Fruit fly (Drosophila melanogaster) whole organism, embryonic: Measurements from ENCODE around the gene CG32483.
A peak's percentile ranks its signal among the peaks of the same experiment; 100 is the strongest.

Experiments used
- Atf6 ChIP-seq: fragments of 200-800 bp; sonication (Bioruptor generic); IDR thresholded peaks from 2 replicates; pipeline ENCODE4 v1.3.6; 2022; ENCODE audit warnings: missing biosample characterization, missing genetic modification characterization
- Blimp-1 ChIP-seq: fragments of 200-800 bp; sonication (Bioruptor generic); optimal IDR thresholded peaks from 3 replicates; lab custom pipeline; 2018; ENCODE audit warnings: missing biosample characterization, missing genetic modification characterization, mild to moderate bottlenecking, moderate library complexity, missing genetic modification reagents
- CG11504 ChIP-seq: fragments of 200-800 bp; sonication (Bioruptor generic); optimal IDR thresholded peaks from 3 replicates; lab custom pipeline; 2019; ENCODE audit warnings: missing biosample characterization, mild to moderate bottlenecking, missing genetic modification characterization, moderate library complexity
- CG12391 ChIP-seq: fragments of 200-800 bp; sonication (Bioruptor generic); optimal IDR thresholded peaks from 3 replicates; lab custom pipeline; 2018; ENCODE audit warnings: missing biosample characterization, mild to moderate bottlenecking, missing genetic modification characterization, moderate library complexity
- CG13775 ChIP-seq: fragments of 200-800 bp; sonication (Bioruptor generic); optimal IDR thresholded peaks from 3 replicates; lab custom pipeline; 2017; ENCODE audit warnings: missing biosample characterization, mild to moderate bottlenecking, missing genetic modification characterization
- CG14860 ChIP-seq: fragments of 200-800 bp; sonication (Bioruptor generic); IDR thresholded peaks from 3 replicates; pipeline ENCODE4 v1.3.6; 2022; ENCODE audit warnings: missing biosample characterization, missing genetic modification characterization; ENCODE audit not compliant: partially characterized antibody
- CG15011 ChIP-seq: fragments of 200-800 bp; sonication (Bioruptor generic); optimal IDR thresholded peaks from 3 replicates; lab custom pipeline; 2018; ENCODE audit warnings: missing biosample characterization, mild to moderate bottlenecking, missing genetic modification characterization
- CG1529 ChIP-seq: fragments of 200-800 bp; sonication (Bioruptor generic); optimal IDR thresholded peaks from 3 replicates; lab custom pipeline; 2018; ENCODE audit warnings: missing biosample characterization, missing genetic modification characterization
- CG17568 ChIP-seq: fragments of 200-800 bp; sonication (Bioruptor generic); optimal IDR thresholded peaks from 2 replicates; lab custom pipeline; 2018; ENCODE audit warnings: missing biosample characterization, mild to moderate bottlenecking, missing genetic modification characterization, moderate library complexity
- CG18599 ChIP-seq: fragments of 200-800 bp; sonication (Bioruptor generic); optimal IDR thresholded peaks from 3 replicates; lab custom pipeline; 2017; ENCODE audit warnings: missing biosample characterization, missing genetic modification characterization, mild to moderate bottlenecking, moderate library complexity, missing genetic modification reagents
- CG18619 ChIP-seq: fragments of 200-800 bp; sonication (Bioruptor generic); optimal IDR thresholded peaks from 3 replicates; lab custom pipeline; 2017; ENCODE audit warnings: missing biosample characterization, mild to moderate bottlenecking, missing genetic modification characterization
- CG3281 ChIP-seq: fragments of 200-800 bp; sonication (Bioruptor generic); optimal IDR thresholded peaks from 3 replicates; lab custom pipeline; 2017; ENCODE audit warnings: missing biosample characterization, mild to moderate bottlenecking, missing genetic modification characterization
- CG5245 ChIP-seq: fragments of 200-800 bp; sonication (Bioruptor generic); optimal IDR thresholded peaks from 3 replicates; lab custom pipeline; 2016; ENCODE audit warnings: missing biosample characterization, missing genetic modification characterization
- CG6654 ChIP-seq: fragments of 200-800 bp; sonication (Bioruptor generic); optimal IDR thresholded peaks from 2 replicates; lab custom pipeline; 2017; ENCODE audit warnings: missing biosample characterization, mild to moderate bottlenecking, missing genetic modification characterization
- CG7839 ChIP-seq: fragments of 200-800 bp; sonication (Bioruptor generic); optimal IDR thresholded peaks from 3 replicates; lab custom pipeline; 2018; ENCODE audit warnings: missing biosample characterization, mild to moderate bottlenecking, missing genetic modification characterization, moderate library complexity
- CG7928 ChIP-seq: fragments of 200-800 bp; sonication (Bioruptor generic); optimal IDR thresholded peaks from 2 replicates; lab custom pipeline; 2017; ENCODE audit warnings: missing biosample characterization, mild to moderate bottlenecking, missing genetic modification characterization
- CG8359 ChIP-seq: fragments of 200-800 bp; sonication (Bioruptor generic); optimal IDR thresholded peaks from 2 replicates; lab custom pipeline; 2017; ENCODE audit warnings: missing biosample characterization, mild to moderate bottlenecking, missing genetic modification characterization, borderline replicate concordance
- CG8478 ChIP-seq: fragments of >200 bp; optimal IDR thresholded peaks from 2 replicates; lab custom pipeline; 2018
- CG9215 ChIP-seq: fragments of 200-800 bp; sonication (Bioruptor generic); IDR thresholded peaks from 2 replicates; pipeline ENCODE4 v1.3.6; 2022; ENCODE audit warnings: missing biosample characterization, missing genetic modification characterization
- CG9437 ChIP-seq: fragments of 200-800 bp; sonication (Bioruptor generic); optimal IDR thresholded peaks from 2 replicates; lab custom pipeline; 2018; ENCODE audit warnings: missing biosample characterization, mild to moderate bottlenecking, missing genetic modification characterization
- CG9609 ChIP-seq: fragments of 200-800 bp; sonication (Bioruptor generic); optimal IDR thresholded peaks from 3 replicates; lab custom pipeline; 2016; ENCODE audit warnings: missing biosample characterization, missing genetic modification characterization
- CTCF ChIP-seq: fragments of 200-800 bp; sonication (Bioruptor generic); optimal IDR thresholded peaks from 2 replicates; lab custom pipeline; 2017; ENCODE audit warnings: missing biosample characterization, mild to moderate bottlenecking, missing genetic modification characterization, moderate library complexity
- D19B ChIP-seq: fragments of 200-800 bp; sonication (Bioruptor generic); optimal IDR thresholded peaks from 2 replicates; lab custom pipeline; 2017; ENCODE audit warnings: missing biosample characterization, mild to moderate bottlenecking, missing genetic modification characterization
- HLH3B ChIP-seq: fragments of 200-800 bp; sonication (Bioruptor generic); IDR thresholded peaks from 2 replicates; pipeline ENCODE4 v1.3.6; 2022; ENCODE audit warnings: missing biosample characterization, missing genetic modification characterization
- HmgZ ChIP-seq: fragments of 200-800 bp; sonication (Bioruptor generic); optimal IDR thresholded peaks from 2 replicates; lab custom pipeline; 2018; ENCODE audit warnings: missing biosample characterization, mild to moderate bottlenecking, missing genetic modification characterization
- Hr39 ChIP-seq: fragments of >200 bp; optimal IDR thresholded peaks from 2 replicates; lab custom pipeline; 2017
- MBD-R2 ChIP-seq: fragments of 200-800 bp; sonication (Bioruptor generic); IDR thresholded peaks from 2 replicates; pipeline ENCODE4 v1.3.6; 2022; ENCODE audit warnings: missing biosample characterization, missing genetic modification characterization
- Mad ChIP-seq: fragments of 200-800 bp; sonication (Bioruptor generic); optimal IDR thresholded peaks from 2 replicates; lab custom pipeline; 2016; ENCODE audit warnings: missing biosample characterization, missing genetic modification characterization
- Max ChIP-seq: fragments of 200-800 bp; sonication (Bioruptor generic); optimal IDR thresholded peaks from 2 replicates; lab custom pipeline; 2016; ENCODE audit warnings: missing biosample characterization, mild to moderate bottlenecking, missing genetic modification characterization
- Nf-YB ChIP-seq: fragments of 200-800 bp; sonication (Bioruptor generic); optimal IDR thresholded peaks from 3 replicates; lab custom pipeline; 2019; ENCODE audit warnings: missing biosample characterization, mild to moderate bottlenecking, missing genetic modification characterization, moderate library complexity
- Nf-YC ChIP-seq: fragments of 200-800 bp; optimal IDR thresholded peaks from 3 replicates; lab custom pipeline; 2019; ENCODE audit warnings: missing biosample characterization, mild to moderate bottlenecking, missing genetic modification characterization, moderate library complexity
- Sry-β ChIP-seq: fragments of 200-800 bp; sonication (Bioruptor generic); optimal IDR thresholded peaks from 2 replicates; lab custom pipeline; 2018; ENCODE audit warnings: missing biosample characterization, mild to moderate bottlenecking, missing genetic modification characterization, moderate library complexity
- Tbp ChIP-seq: fragments of >200 bp; optimal IDR thresholded peaks from 2 replicates; lab custom pipeline; 2018; ENCODE audit warnings: missing biosample characterization, missing genetic modification characterization
- ewg ChIP-seq: fragments of 200-800 bp; sonication (Bioruptor generic); optimal IDR thresholded peaks from 3 replicates; lab custom pipeline; 2017; ENCODE audit warnings: mild to moderate bottlenecking, missing biosample characterization, missing genetic modification reagents, missing genetic modification characterization
- gcm2 ChIP-seq: fragments of 200-800 bp; sonication (Bioruptor generic); optimal IDR thresholded peaks from 2 replicates; lab custom pipeline; 2016; ENCODE audit warnings: missing biosample characterization, missing genetic modification characterization
- gem ChIP-seq: fragments of 200-800 bp; sonication (Bioruptor generic); optimal IDR thresholded peaks from 2 replicates; lab custom pipeline; 2019; ENCODE audit warnings: missing biosample characterization, mild to moderate bottlenecking, missing genetic modification characterization, moderate library complexity
- gro ChIP-seq: fragments of 200-800 bp; sonication (Bioruptor generic); optimal IDR thresholded peaks from 2 replicates; lab custom pipeline; 2016; ENCODE audit warnings: missing biosample characterization, missing genetic modification characterization
- hth ChIP-seq: fragments of >200 bp; optimal IDR thresholded peaks from 2 replicates; lab custom pipeline; 2017; ENCODE audit warnings: inconsistent platforms
- knrl ChIP-seq: fragments of 200-800 bp; sonication (Bioruptor generic); IDR thresholded peaks from 3 replicates; pipeline ENCODE4 v1.3.6; 2022; ENCODE audit warnings: missing biosample characterization, missing genetic modification characterization; ENCODE audit not compliant: partially characterized antibody
- maf-S ChIP-seq: fragments of 200-800 bp; sonication (Bioruptor generic); optimal IDR thresholded peaks from 2 replicates; lab custom pipeline; 2016; ENCODE audit warnings: missing biosample characterization, missing genetic modification characterization
- nom ChIP-seq: fragments of 200-800 bp; sonication (Bioruptor generic); optimal IDR thresholded peaks from 2 replicates; lab custom pipeline; 2017; ENCODE audit warnings: missing biosample characterization, missing genetic modification characterization, mild to moderate bottlenecking, moderate library complexity, missing genetic modification reagents
- p53 ChIP-seq: fragments of 200-800 bp; sonication (Bioruptor generic); optimal IDR thresholded peaks from 2 replicates; lab custom pipeline; 2016; ENCODE audit warnings: missing biosample characterization, missing genetic modification characterization
- peb ChIP-seq: fragments of 200-800 bp; sonication (Bioruptor generic); IDR thresholded peaks from 2 replicates; pipeline ENCODE4 v1.3.6; 2022; ENCODE audit warnings: missing biosample characterization, missing genetic modification characterization
- scrt ChIP-seq: fragments of 200-800 bp; sonication (Bioruptor generic); optimal IDR thresholded peaks from 2 replicates; lab custom pipeline; 2018; ENCODE audit warnings: missing biosample characterization, mild to moderate bottlenecking, missing genetic modification characterization, moderate library complexity
- sens ChIP-seq: fragments of 200-800 bp; sonication (Bioruptor generic); peaks from one replicate; lab custom pipeline; 2016; ENCODE audit warnings: missing biosample characterization, missing genetic modification characterization
- slbo ChIP-seq: fragments of 200-800 bp; sonication (Bioruptor generic); IDR thresholded peaks from 2 replicates; pipeline ENCODE4 v1.3.6; 2022; ENCODE audit warnings: missing biosample characterization, missing genetic modification characterization
- tap ChIP-seq: fragments of 200-800 bp; optimal IDR thresholded peaks from 3 replicates; lab custom pipeline; 2019; ENCODE audit warnings: missing biosample characterization, mild to moderate bottlenecking, missing genetic modification characterization, moderate library complexity
- trh ChIP-seq: fragments of 200-800 bp; sonication (Bioruptor generic); optimal IDR thresholded peaks from 2 replicates; lab custom pipeline; 2016; ENCODE audit warnings: missing biosample characterization, missing genetic modification characterization
- unpg ChIP-seq: fragments of 200-800 bp; sonication (Bioruptor generic); optimal IDR thresholded peaks from 3 replicates; lab custom pipeline; 2018; ENCODE audit warnings: missing biosample characterization, mild to moderate bottlenecking, missing genetic modification characterization, moderate library complexity
- usp ChIP-seq: fragments of >200 bp; optimal IDR thresholded peaks from 2 replicates; lab custom pipeline; 2017; ENCODE audit warnings: missing biosample characterization, missing genetic modification characterization

Gene CG32483

dm6 chr3L:738523-739356 is 48.9 kb upstream of the CG32483 start (continued):
- peak; percentile 94 for TF ChIP-seq CG11504 (tag; lab: Kevin White, UChicago)
- TF ChIP-seq unpg: peak; percentile 94
- peak; percentile 60 for TF ChIP-seq CTCF
- peak; percentile 89 for TF ChIP-seq CG13775 (GFP tag; lab: Kevin White, UChicago)
- peak; percentile 84 for TF ChIP-seq ewg (GFP tag; lab: Kevin White, UChicago)
- TF ChIP-seq CG1529 (GFP tag; lab: Kevin White, UChicago): peak; percentile 88
- TF ChIP-seq CG5245 (GFP tag; lab: Kevin White, UChicago): peak; percentile 92
- peak; percentile 76 for TF ChIP-seq peb (GFP tag; lab: Robert Waterston, UW)
- peak; percentile 95 for TF ChIP-seq nom (GFP tag; lab: Kevin White, UChicago)
- TF ChIP-seq CG15011 (GFP tag; lab: Kevin White, UChicago): peak; percentile 79
- TF ChIP-seq knrl (GFP tag; lab: Robert Waterston, UW): no peak
- peak; percentile 91 for TF ChIP-seq Atf6 (GFP tag; lab: Robert Waterston, UW)
- peak; percentile 27 for TF ChIP-seq D19B (GFP tag; lab: Kevin White, UChicago)
- peak; percentile 31 for TF ChIP-seq maf-S (GFP tag; lab: Kevin White, UChicago)
- TF ChIP-seq Mad (GFP tag; lab: Kevin White, UChicago): peak; percentile 81
- peak; percentile 23 for TF ChIP-seq CG7928 (GFP tag; lab: Kevin White, UChicago)
- peak; percentile 94 for TF ChIP-seq Blimp-1 (GFP tag; lab: Kevin White, UChicago)
- TF ChIP-seq HmgZ: peak; percentile 83
- peak; percentile 81 for TF ChIP-seq scrt (GFP tag; lab: Kevin White, UChicago)
- TF ChIP-seq CG18599 (GFP tag; lab: Kevin White, UChicago): peak; percentile 92
- peak; percentile 96 for TF ChIP-seq sens (GFP tag; lab: Kevin White, UChicago)
- TF ChIP-seq gro (GFP tag; lab: Kevin White, UChicago): peak; percentile 29
- peak; percentile 64 for TF ChIP-seq gcm2 (GFP tag; lab: Kevin White, UChicago)
- TF ChIP-seq usp (GFP tag; lab: Kevin White, UChicago): no peak
- peak; percentile 90 for TF ChIP-seq CG8359 (GFP tag; lab: Kevin White, UChicago)
- TF ChIP-seq trh: peak; percentile 66
- TF ChIP-seq CG9215 (GFP tag; lab: Robert Waterston, UW): peak; percentile 73; the same call in 1 of the 2 replicates
- peak; percentile 73 for TF ChIP-seq MBD-R2 (GFP tag; lab: Robert Waterston, UW)
- TF ChIP-seq CG6654 (GFP tag; lab: Kevin White, UChicago): peak; percentile 61
- peak; percentile 92 for TF ChIP-seq slbo
- peak; percentile 72 for TF ChIP-seq Nf-YC
- TF ChIP-seq Hr39 (lab: Kevin White, UChicago): no peak
- peak; percentile 73 for TF ChIP-seq CG17568
- peak; percentile 96 for TF ChIP-seq gem (tag; lab: Kevin White, UChicago)
- peak; percentile 94 for TF ChIP-seq CG12391
- no peak for TF ChIP-seq CG14860 (GFP tag; lab: Robert Waterston, UW)
- peak; percentile 81 for TF ChIP-seq CG9437
- no peak for TF ChIP-seq p53
- peak; percentile 48 for TF ChIP-seq Sry-β (GFP tag; lab: Kevin White, UChicago)
- TF ChIP-seq Tbp (GFP tag; lab: Kevin White, UChicago): no peak
- peak; percentile 86 for TF ChIP-seq CG18619 (GFP tag; lab: Kevin White, UChicago)
- peak; percentile 92 for TF ChIP-seq tap (tag; lab: Kevin White, UChicago)
- peak; percentile 79 for TF ChIP-seq Nf-YB (GFP tag; lab: Kevin White, UChicago)
- TF ChIP-seq CG3281 (GFP tag; lab: Kevin White, UChicago): peak; percentile 88
- TF ChIP-seq Max (GFP tag; lab: Kevin White, UChicago): peak; percentile 81
- TF ChIP-seq hth (lab: Kevin White, UChicago): no peak
- TF ChIP-seq CG7839 (tag; lab: Kevin White, UChicago): peak; percentile 94
- TF ChIP-seq CG8478: no peak
- peak; percentile 48 for TF ChIP-seq CG9609 (GFP tag; lab: Kevin White, UChicago)
- TF ChIP-seq HLH3B (GFP tag; lab: Robert Waterston, UW): peak; percentile 91
